Fruit fly (Drosophila melanogaster): ENCODE measurements around the gene rudhira.
A peak's percentile ranks its signal among the peaks of the same experiment; 100 is the strongest.

rudhira gene

DNA sequence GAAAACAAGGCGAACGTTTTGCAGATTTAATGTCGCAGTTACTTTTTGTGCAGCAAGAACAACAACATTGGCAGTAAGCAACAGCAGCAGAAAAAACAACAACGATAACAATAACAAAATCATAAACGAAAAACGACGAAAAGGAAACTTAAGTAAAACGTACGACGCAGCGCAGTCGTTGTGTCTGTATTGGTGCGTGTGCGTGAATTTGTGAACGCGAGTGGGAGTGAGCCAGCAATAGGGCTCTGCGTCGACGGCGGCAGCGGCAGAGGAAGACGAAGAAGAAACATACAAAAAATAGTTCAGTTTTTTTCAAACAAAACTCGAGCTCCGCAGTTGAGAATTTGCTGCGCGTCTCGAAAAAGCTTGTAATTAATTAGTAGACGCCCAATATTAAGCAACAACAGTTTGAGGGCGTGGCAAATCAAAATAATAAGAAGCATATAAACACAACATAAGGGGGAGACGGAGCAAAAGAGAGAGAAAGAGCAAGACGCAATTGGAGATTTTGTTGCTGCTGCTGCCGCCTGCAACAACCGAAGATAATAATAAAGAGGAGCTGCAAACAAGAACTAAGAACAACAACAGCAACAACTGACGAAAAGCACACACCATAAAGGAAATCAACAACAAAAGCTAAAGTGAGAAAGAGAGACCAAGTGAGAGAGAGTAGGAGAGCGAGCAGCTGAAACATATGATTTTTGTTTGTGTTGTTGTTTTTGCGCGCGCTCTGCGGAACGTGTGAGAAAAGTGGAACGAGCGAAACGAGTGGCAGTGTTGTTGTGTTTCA is 680 bp downstream of the rudhira start (continued):
- TF ChIP-seq lab (GFP tag; optimal IDR thresholded peaks at IDR 0.05) (peak; percentile 28), CG5180 (GFP tag; optimal IDR thresholded peaks at IDR 0.05) (no peak), Xbp1 (GFP tag; optimal IDR thresholded peaks at IDR 0.05) (no peak), z (GFP tag; IDR thresholded peaks at IDR 0.05) (no peak)

DNA sequence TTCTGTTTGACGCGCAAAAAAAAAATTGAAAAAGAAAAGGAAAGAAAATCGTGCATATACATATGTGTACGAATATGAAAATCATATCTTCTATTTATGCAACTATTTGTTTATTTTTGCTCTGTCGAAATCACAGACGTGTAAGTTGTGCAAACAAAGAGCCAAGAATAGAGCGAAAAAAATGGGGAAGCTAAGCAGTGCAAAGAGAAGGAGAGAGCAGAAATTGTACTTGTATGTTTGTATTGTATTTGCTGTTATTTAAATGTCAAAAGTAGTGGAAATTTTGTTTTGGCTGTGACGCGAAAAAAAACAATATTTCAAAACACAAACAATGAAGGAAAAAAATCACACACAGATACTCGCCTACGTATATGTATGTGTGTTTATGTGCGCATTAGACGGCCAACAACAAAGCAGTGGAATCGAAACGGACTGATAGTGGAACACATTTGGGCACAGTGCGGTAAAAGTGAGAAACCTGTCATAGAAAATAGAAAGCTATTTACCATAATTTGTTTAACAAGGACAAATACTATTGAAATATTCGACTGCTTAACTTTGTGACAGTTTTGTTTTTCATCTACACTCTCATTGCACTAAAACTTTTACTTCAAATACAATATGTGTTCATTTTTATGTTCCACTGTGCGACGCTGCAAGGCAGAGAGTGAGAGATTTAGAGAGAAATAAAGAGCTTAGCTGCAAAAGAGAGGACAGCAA is 1.5 kb downstream of the rudhira start:
- TF ChIP-seq CG13894 (tag; optimal IDR thresholded peaks at IDR 0.05) (peak; percentile 80), CG11085 (GFP tag; IDR thresholded peaks at IDR 0.05) (peak; percentile 85), CG2678 (tag; optimal IDR thresholded peaks at IDR 0.05) (peak; percentile 95), CG4282 (GFP tag; optimal IDR thresholded peaks at IDR 0.05) (peak; percentile 98), B-H1 (GFP tag; IDR thresholded peaks at IDR 0.05) (peak; percentile 93), CTCF (GFP tag; optimal IDR thresholded peaks at IDR 0.05) (peak; percentile 40), HLH3B (GFP tag; IDR thresholded peaks at IDR 0.05) (peak; percentile 96), CG18262 (tag; optimal IDR thresholded peaks at IDR 0.05) (peak; percentile 95), ewg (GFP tag; optimal IDR thresholded peaks at IDR 0.05) (peak; percentile 91), ssp (GFP tag; IDR thresholded peaks at IDR 0.05) (peak; percentile 84), bowl (GFP tag; IDR thresholded peaks at IDR 0.05) (peak; percentile 87), D19B (GFP tag; optimal IDR thresholded peaks at IDR 0.05) (peak; percentile 68), CG10959 (GFP tag; IDR thresholded peaks at IDR 0.05) (peak; percentile 93), yki (optimal IDR thresholded peaks at IDR 0.05) (no peak), Dref (GFP tag; IDR thresholded peaks at IDR 0.05) (no peak), CG4424 (GFP tag; optimal IDR thresholded peaks at IDR 0.05) (peak; percentile 94), HLH4C (GFP tag; IDR thresholded peaks at IDR 0.05; ENCODE audit: partially characterized antibody) (peak; percentile 58; the same call in 2 of the 3 replicates), fru (optimal IDR thresholded peaks at IDR 0.05) (no peak), Bteb2 (GFP tag; optimal IDR thresholded peaks at IDR 0.05) (peak; percentile 88), H2.0 (GFP tag; IDR thresholded peaks at IDR 0.05) (peak; percentile 93), CG6254 (GFP tag; optimal IDR thresholded peaks at IDR 0.05) (peak; percentile 92), nau (GFP tag; optimal IDR thresholded peaks at IDR 0.05) (peak; percentile 93), her (GFP tag; optimal IDR thresholded peaks at IDR 0.05) (peak; percentile 96), CG14441 (GFP tag; IDR thresholded peaks at IDR 0.05) (peak; percentile 94), dpn (GFP tag; optimal IDR thresholded peaks at IDR 0.05) (peak; percentile 95 to 96), Gug (GFP tag; IDR thresholded peaks at IDR 0.05) (peak; percentile 89), Dbx (GFP tag; IDR thresholded peaks at IDR 0.05) (peak; percentile 83), gce (GFP tag; IDR thresholded peaks at IDR 0.05) (peak; percentile 94), klu (GFP tag; IDR thresholded peaks at IDR 0.05) (peak; percentile 82), CG10274 (GFP tag; optimal IDR thresholded peaks at IDR 0.05) (peak; percentile 76), CG10462 (GFP tag; optimal IDR thresholded peaks at IDR 0.05) (peak; percentile 86), pb (GFP tag; optimal IDR thresholded peaks at IDR 0.05) (peak; percentile 93), CG15514 (GFP tag; optimal IDR thresholded peaks at IDR 0.05) (peak; percentile 86), CG7786 (GFP tag; optimal IDR thresholded peaks at IDR 0.05) (peak; percentile 96), prd (optimal IDR thresholded peaks at IDR 0.05) (no peak), prd (GFP tag; IDR thresholded peaks at IDR 0.05) (peak; percentile 96), CG8290 (GFP tag; optimal IDR thresholded peaks at IDR 0.05) (peak; percentile 79), CG8290 (tag; optimal IDR thresholded peaks at IDR 0.05) (peak; percentile 67 to 97), CG32532 (GFP tag; IDR thresholded peaks at IDR 0.05) (peak; percentile 93), MESR4 (GFP tag; optimal IDR thresholded peaks at IDR 0.05) (peak; percentile 52), CG12104 (GFP tag; optimal IDR thresholded peaks at IDR 0.05) (peak; percentile 82), ash1 (GFP tag; optimal IDR thresholded peaks at IDR 0.05) (no peak), CG18619 (GFP tag; optimal IDR thresholded peaks at IDR 0.05) (peak; percentile 91), CG1832 (GFP tag; optimal IDR thresholded peaks at IDR 0.05) (no peak), CG6654 (GFP tag; optimal IDR thresholded peaks at IDR 0.05) (peak; percentile 76)

All from whole organism, embryonic.